Worm (Caenorhabditis elegans): ENCODE results near the gene flad-1.

DNA sequence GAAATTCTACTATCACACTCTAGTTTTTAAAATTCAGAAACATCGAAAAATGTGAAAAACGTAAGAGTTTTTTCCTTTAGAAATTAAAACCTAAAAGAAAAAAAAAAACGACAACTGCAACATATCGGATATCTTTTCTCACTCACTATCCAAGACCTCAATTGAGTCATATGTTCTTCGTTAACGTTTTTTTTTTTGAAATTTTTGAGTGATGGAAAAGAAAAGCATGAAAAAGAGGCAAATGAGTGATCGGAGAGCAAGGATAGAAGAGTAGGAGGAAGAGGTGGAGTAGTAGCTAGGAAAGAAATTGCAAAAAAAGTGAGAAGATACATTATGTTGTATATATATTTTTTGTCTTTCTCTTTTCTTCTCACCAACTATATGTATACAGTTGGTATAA is 45.6 kb downstream of the flad-1 start:
- TF ChIP-seq unc-62 (GFP tag; optimal IDR thresholded peaks at IDR 0.05) = no peak
- TF ChIP-seq efl-1 (GFP tag; optimal IDR thresholded peaks at IDR 0.05) = no peak
- TF ChIP-seq egl-44 (GFP tag; IDR thresholded peaks at IDR 0.05) = no peak
